Comparison of ENCODE assay signal across 1 fruit fly cellular context in the genomic region with DNA sequence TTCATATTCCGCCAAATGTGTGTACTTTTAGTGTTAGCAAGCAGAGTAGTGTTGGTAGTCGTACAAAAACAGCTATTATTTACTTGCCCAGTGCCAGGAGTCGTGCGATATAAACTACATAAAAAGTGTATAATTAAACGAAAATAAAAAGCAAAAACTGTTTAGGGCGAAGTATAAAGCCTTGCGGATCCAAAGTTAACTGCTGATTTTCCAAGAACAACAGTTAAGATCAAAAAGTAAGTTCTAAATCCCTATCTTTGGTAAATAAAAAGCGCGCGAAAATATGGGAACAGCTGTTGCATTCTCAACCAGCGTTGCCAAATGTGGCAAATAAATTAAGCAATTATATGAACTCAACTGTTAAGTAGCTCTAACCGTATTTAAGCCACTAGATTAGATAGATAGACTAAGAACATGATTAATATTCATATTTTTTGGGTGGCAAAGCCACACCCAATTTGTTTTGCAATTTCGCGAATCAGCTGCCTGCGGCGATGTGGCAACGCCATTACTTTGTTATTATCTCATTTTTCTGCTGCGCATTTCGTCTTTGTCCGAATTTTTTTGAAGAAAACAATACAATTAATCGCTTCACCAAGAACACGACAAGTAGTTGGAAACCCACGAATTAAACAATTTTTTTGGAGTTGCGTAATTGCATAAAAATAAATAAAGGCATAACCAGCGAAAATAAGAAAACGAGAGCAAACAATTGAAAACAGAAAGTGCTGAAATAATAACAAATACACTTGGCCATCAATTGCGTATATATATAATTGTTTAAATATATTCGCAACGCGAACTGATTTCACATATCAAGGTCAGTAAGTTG.
TF ChIP-seq lines count a peak whose summit lies in the region.

Gene Prim1, plus strand, starts transcription at position 51 of the 832 bp plus-strand sequence.
Gene CG7083, plus strand, starts transcription at position 522 of the 832 bp plus-strand sequence.

TF ChIP-seq in whole organism, embryonic, 481 proteins besides CTCF, POLR2A, EP300 and RAD21 (continued from another document):
- no peak for TF ChIP-seq Stat92E (GFP tag; optimal IDR thresholded peaks at IDR 0.05; lab: Kevin White, UChicago)
- no peak for TF ChIP-seq CG4707 (GFP tag; optimal IDR thresholded peaks at IDR 0.05; lab: Kevin White, UChicago)
- TF ChIP-seq ken (GFP tag; IDR thresholded peaks at IDR 0.05; lab: Robert Waterston, UW): 0 out of 3 replicates have a peak, but pooled peaks have one; percentile 35
- TF ChIP-seq Rx (GFP tag; IDR thresholded peaks at IDR 0.05; lab: Robert Waterston, UW): no peak
- TF ChIP-seq Jarid2 (GFP tag; optimal IDR thresholded peaks at IDR 0.05; lab: Kevin White, UChicago): no peak
- no peak for TF ChIP-seq CG6791 (GFP tag; IDR thresholded peaks at IDR 0.05; lab: Robert Waterston, UW; ENCODE audit: partially characterized antibody)
- no peak for TF ChIP-seq CG12071 (GFP tag; optimal IDR thresholded peaks at IDR 0.05; lab: Kevin White, UChicago)
- TF ChIP-seq grau (tag; optimal IDR thresholded peaks at IDR 0.05; lab: Kevin White, UChicago): peak; percentile 52
- peak; percentile 50; the same call in 1 of the 2 replicates for TF ChIP-seq CG9932 (GFP tag; IDR thresholded peaks at IDR 0.05; lab: Robert Waterston, UW)
- TF ChIP-seq ara (GFP tag; IDR thresholded peaks at IDR 0.05; lab: Robert Waterston, UW): peak; percentile 42; the same call in 1 of the 2 replicates
- peak; percentile 48 for TF ChIP-seq CG4854 (GFP tag; optimal IDR thresholded peaks at IDR 0.05; lab: Kevin White, UChicago)
- no peak for TF ChIP-seq Taf1 (GFP tag; IDR thresholded peaks at IDR 0.05; lab: Robert Waterston, UW)
- peak; percentile 46 for TF ChIP-seq lbe (GFP tag; optimal IDR thresholded peaks at IDR 0.05; lab: Kevin White, UChicago)
- peak; percentile 24 for TF ChIP-seq tup (GFP tag; optimal IDR thresholded peaks at IDR 0.05; lab: Kevin White, UChicago)
- no peak for TF ChIP-seq CG31365 (tag; optimal IDR thresholded peaks at IDR 0.05; lab: Kevin White, UChicago)
